Worm (Caenorhabditis elegans): Measurements from ENCODE around the gene pqn-89.

pqn-89 gene

DNA sequence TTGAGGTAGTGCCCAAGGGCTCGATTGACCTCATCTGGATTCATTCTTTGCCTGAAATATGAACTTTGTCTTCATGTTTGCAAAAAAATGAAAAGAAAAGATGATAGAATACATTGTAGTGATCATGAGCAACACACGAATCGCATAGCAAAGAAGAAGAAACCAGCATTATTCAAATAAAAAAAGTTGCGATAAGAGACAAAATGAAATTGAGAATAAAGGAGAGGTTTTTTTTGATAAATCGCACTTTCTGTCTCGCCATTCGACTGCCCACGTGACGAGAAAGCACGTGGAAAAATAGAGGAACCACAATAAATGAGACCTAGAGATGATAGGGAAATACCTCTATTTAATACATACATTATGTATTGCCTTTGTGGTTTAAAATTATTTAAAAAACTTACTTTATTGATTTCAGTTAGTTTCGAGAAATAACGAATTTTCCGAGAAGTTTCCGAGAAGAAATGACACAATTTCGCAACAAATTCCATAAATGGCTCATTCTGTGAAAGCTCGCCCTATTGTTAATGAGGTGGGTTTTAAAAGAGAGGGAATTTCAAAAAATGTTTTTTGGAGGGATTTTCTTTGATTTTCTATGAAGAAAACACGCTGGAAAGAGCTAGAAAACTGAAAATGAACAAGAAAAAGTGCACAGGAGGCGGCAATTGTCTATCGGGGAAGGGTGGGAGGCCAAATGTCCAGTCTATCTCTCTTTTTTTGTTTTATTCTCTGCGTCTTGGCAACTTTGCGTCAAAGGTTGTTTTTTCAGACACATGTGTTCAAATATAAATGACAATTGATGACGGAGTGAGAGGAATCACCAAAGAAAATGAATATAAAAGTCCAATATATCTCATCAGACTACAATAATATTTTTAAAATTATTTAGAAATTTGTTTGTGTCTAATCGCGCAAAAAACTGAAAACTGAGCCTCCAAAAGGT lies 49.1 kb downstream of the pqn-89 start, which contains the start of gene paqr-1 (continued):
- TF ChIP-seq mdt-29 (GFP tag; IDR thresholded peaks at IDR 0.05) (no peak), Y105C5A.15 (GFP tag; IDR thresholded peaks at IDR 0.05) (no peak), nhr-48 (tag; optimal IDR thresholded peaks at IDR 0.05) (no peak), lin-1 (GFP tag; IDR thresholded peaks at IDR 0.05) (no peak), spr-1 (tag; optimal IDR thresholded peaks at IDR 0.05) (no peak), egl-27 (tag; optimal IDR thresholded peaks at IDR 0.05) (no peak), F49E8.2 (tag; optimal IDR thresholded peaks at IDR 0.05; ENCODE audit: borderline replicate concordance) (no peak), vab-7 (GFP tag; IDR thresholded peaks at IDR 0.05) (no peak), nhr-41 (GFP tag; IDR thresholded peaks at IDR 0.05) (no peak), mdl-1 (tag; optimal IDR thresholded peaks at IDR 0.05) (peak in 1 of 2 experiments; percentile 74), hmg-1.1 (GFP tag; IDR thresholded peaks at IDR 0.05) (0 out of 2 replicates have a peak, but pooled peaks have one; percentile 19), unc-39 (tag; optimal IDR thresholded peaks at IDR 0.05) (no peak), lin-13 (GFP tag; optimal IDR thresholded peaks at IDR 0.05) (no peak), dve-1 (tag; optimal IDR thresholded peaks at IDR 0.05; ENCODE audit: insufficient read depth) (peak; percentile 56), nhr-76 (tag; optimal IDR thresholded peaks at IDR 0.05) (no peak), lin-29 (GFP tag; IDR thresholded peaks at IDR 0.05) (no peak), aha-1 (tag) (peak; percentile 56), cey-2 (tag; optimal IDR thresholded peaks at IDR 0.05; ENCODE audit: borderline replicate concordance, insufficient read depth) (peak; percentile 80), Y5F2A.4 (GFP tag; optimal IDR thresholded peaks at IDR 0.05) (no peak), ceh-62 (tag; optimal IDR thresholded peaks at IDR 0.05) (no peak), F10B5.3 (tag; optimal IDR thresholded peaks at IDR 0.05) (no peak), unc-62 (GFP tag; optimal IDR thresholded peaks at IDR 0.05 in 1 of 2) (peak in 1 of 2 experiments; percentile 9), unc-62 (tag; optimal IDR thresholded peaks at IDR 0.05) (no peak), attf-4 (tag; optimal IDR thresholded peaks at IDR 0.05) (no peak)

DNA sequence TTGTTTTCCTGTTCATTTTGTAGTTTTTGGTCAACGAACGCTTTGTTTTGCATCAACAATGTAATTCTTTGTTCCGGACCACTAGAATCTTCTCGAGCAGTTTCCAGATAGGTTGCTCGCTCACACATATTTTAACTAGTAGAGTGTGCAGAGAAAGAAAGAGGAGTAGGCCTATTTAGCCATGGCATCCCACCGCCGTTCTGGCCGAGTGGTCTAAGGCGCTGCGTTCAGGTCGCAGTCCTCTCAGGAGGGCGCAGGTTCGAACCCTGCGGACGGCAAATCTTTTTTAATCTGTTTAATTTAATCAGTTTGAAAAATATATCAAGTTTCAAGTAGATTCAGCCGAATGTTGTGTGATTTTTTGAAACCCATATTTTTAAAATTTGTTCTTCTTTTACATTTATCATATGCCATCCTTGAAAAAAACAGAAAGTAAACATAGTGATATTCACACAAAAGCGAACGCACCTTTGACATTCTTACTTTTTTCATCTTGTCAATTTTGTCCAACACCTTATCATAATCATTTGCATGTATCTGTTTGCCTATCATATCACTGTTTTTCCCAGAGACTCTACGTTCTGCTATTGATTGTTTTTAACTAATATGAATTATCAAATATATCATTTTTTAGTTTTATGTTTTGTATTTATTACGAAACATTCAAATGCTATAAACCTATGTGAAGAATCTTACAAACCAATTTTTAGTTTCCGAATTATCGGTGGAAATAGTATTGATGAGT lies 50.3 kb downstream of the pqn-89 start, which contains the start of gene try-3:
TSS of gene try-3 (plus strand) at position 532 of the 745 bp plus-strand sequence.
- TF ChIP-seq F26F4.8 (GFP tag; conservative IDR thresholded peaks at IDR 0.05) (peak; percentile 76), ztf-7 (tag; optimal IDR thresholded peaks at IDR 0.05) (no peak), mep-1 (tag; optimal IDR thresholded peaks at IDR 0.05) (peak; percentile 82), ceh-82 (tag; optimal IDR thresholded peaks at IDR 0.05) (no peak), dve-1 (tag; optimal IDR thresholded peaks at IDR 0.05; ENCODE audit: insufficient read depth) (peak; percentile 27), ceh-32 (tag; optimal IDR thresholded peaks at IDR 0.05; ENCODE audit: poor library complexity) (no peak), ama-1 (optimal IDR thresholded peaks at IDR 0.05) (no peak), nhr-6 (tag; optimal IDR thresholded peaks at IDR 0.05) (no peak), attf-4 (tag; optimal IDR thresholded peaks at IDR 0.05) (no peak), F37D6.2 (tag; optimal IDR thresholded peaks at IDR 0.05) (peak; percentile 22), sdz-12 (GFP tag; optimal IDR thresholded peaks at IDR 0.05) (peak; percentile 57), hif-1 (tag; optimal IDR thresholded peaks at IDR 0.05) (peak in 1 of 2 experiments; percentile 57), unc-130 (GFP tag; optimal IDR thresholded peaks at IDR 0.05) (peak; percentile 54), fos-1 (tag; optimal IDR thresholded peaks at IDR 0.05) (no peak), dmd-9 (GFP tag; IDR thresholded peaks at IDR 0.05) (peak; percentile 64; the same call in 1 of the 2 replicates), Y5F2A.4 (GFP tag; optimal IDR thresholded peaks at IDR 0.05) (peak; percentile 26), Y105C5A.15 (GFP tag; IDR thresholded peaks at IDR 0.05) (peak; percentile 87), nhr-42 (GFP tag; IDR thresholded peaks at IDR 0.05) (peak; percentile 71; the same call in 1 of the 2 replicates), ceh-28 (tag; optimal IDR thresholded peaks at IDR 0.05) (no peak), daf-8 (GFP tag; IDR thresholded peaks at IDR 0.05) (0 out of 2 replicates have a peak, but pooled peaks have one; percentile 15), F44E2.7 (GFP tag; IDR thresholded peaks at IDR 0.05) (peak; percentile 60; the same call in 1 of the 2 replicates), ces-1 (GFP tag; optimal IDR thresholded peaks at IDR 0.05) (no peak), nhr-11 (tag; optimal IDR thresholded peaks at IDR 0.05) (no peak), T26A8.4 (GFP tag; IDR thresholded peaks at IDR 0.05) (peak; percentile 66), arid-1 (GFP tag; conservative IDR thresholded peaks at IDR 0.05) (peak; percentile 80), nhr-111 (GFP tag; optimal IDR thresholded peaks at IDR 0.05) (no peak), lin-15B (tag; optimal IDR thresholded peaks at IDR 0.05) (no peak), vab-7 (GFP tag; IDR thresholded peaks at IDR 0.05) (peak; percentile 84)
